Worm (Caenorhabditis elegans) whole organism, L2 larva: ENCODE results near the gene ain-1.

Source experiments
- ama-1 ChIP-seq: fragments of 150-350 bp; optimal IDR thresholded peaks from 2 replicates; lab custom pipeline; 2018; ENCODE audit warnings: inconsistent platforms
- blmp-1 ChIP-seq: sonication (generic microtip); optimal IDR thresholded peaks from 2 replicates; lab custom pipeline; 2017; ENCODE audit warnings: missing genetic modification characterization, mild to moderate bottlenecking, missing compliant biosample characterization, antibody characterized with exemption, moderate library complexity; ENCODE audit not compliant: insufficient read depth
- ceh-82 ChIP-seq: fragments of 150-350 bp; optimal IDR thresholded peaks from 2 replicates; lab custom pipeline; 2014; ENCODE audit warnings: missing biosample characterization, missing genetic modification characterization
- crh-2 ChIP-seq: sonication (generic microtip); optimal IDR thresholded peaks from 2 replicates; lab custom pipeline; 2017; ENCODE audit warnings: missing biosample characterization, missing genetic modification characterization
- elt-3 ChIP-seq: sonication (generic microtip); optimal IDR thresholded peaks from 2 replicates; lab custom pipeline; 2017; ENCODE audit warnings: missing biosample characterization, missing genetic modification characterization
- lin-39 ChIP-seq: fragments of 150-350 bp; optimal IDR thresholded peaks from 2 replicates; lab custom pipeline; 2014; ENCODE audit warnings: missing biosample characterization, missing genetic modification reagents, missing genetic modification characterization
- lsy-2 ChIP-seq, 2 experiments: fragments of 150-350 bp in 1 of 2; sonication (generic microtip) in 1 of 2; optimal IDR thresholded peaks; 2 replicates each; lab custom pipeline; 2014 to 2017; ENCODE audit warnings: missing biosample characterization in 2 of 2, missing genetic modification characterization in 2 of 2
- nhr-11 ChIP-seq: fragments of 150-350 bp; optimal IDR thresholded peaks from 2 replicates; lab custom pipeline; 2014; ENCODE audit warnings: missing biosample characterization, missing genetic modification characterization
- nhr-12 ChIP-seq: fragments of 150-350 bp; optimal IDR thresholded peaks from 2 replicates; lab custom pipeline; 2014; ENCODE audit warnings: missing biosample characterization, missing genetic modification characterization
- nhr-25 ChIP-seq: fragments of 150-350 bp; sonication (generic microtip); optimal IDR thresholded peaks from 3 replicates; lab custom pipeline; 2014; ENCODE audit warnings: missing biosample characterization, missing genetic modification characterization
- sma-3 ChIP-seq: sonication (generic microtip); optimal IDR thresholded peaks from 2 replicates; lab custom pipeline; 2016; ENCODE audit warnings: missing genetic modification reagents, missing genetic modification characterization, missing compliant biosample characterization
- unc-39 ChIP-seq: fragments of 150-350 bp; optimal IDR thresholded peaks from 2 replicates; lab custom pipeline; 2014; ENCODE audit warnings: missing biosample characterization, missing genetic modification characterization
- ztf-11 ChIP-seq: sonication (generic microtip); optimal IDR thresholded peaks from 2 replicates; lab custom pipeline; 2017; ENCODE audit warnings: missing biosample characterization, missing genetic modification characterization

ce11 chrX:16611333-16612043 is 1.8 kb upstream of the ain-1 start:
- TF ChIP-seq ama-1 (lab: Kevin White, UChicago) (peak; percentile 28), nhr-11 (tag; lab: Kevin White, UChicago) (no peak), nhr-25 (tag; lab: Kevin White, UChicago) (no peak), crh-2 (tag; lab: Kevin White, UChicago) (no peak), ceh-82 (tag; lab: Kevin White, UChicago) (no peak), lsy-2 (tag; optimal IDR thresholded peaks at IDR 0.05; lab: Kevin White, UChicago) (no peak), ztf-11 (no peak), lin-39 (tag; lab: Kevin White, UChicago) (no peak), unc-39 (no peak), sma-3 (no peak), elt-3 (tag; lab: Kevin White, UChicago) (no peak), nhr-12 (tag; lab: Kevin White, UChicago) (no peak), blmp-1 (no peak)
